Worm (Caenorhabditis elegans) whole organism, L4/young adult: ENCODE measurements around the gene W10C6.2.

ENCODE experiments used
- W03F9.2 ChIP-seq: fragments of 150-350 bp; optimal IDR thresholded peaks from 2 replicates; lab custom pipeline; 2014; ENCODE audit warnings: missing biosample characterization, missing genetic modification characterization
- dao-5 ChIP-seq: sonication (generic microtip); optimal IDR thresholded peaks from 2 replicates; lab custom pipeline; 2016; ENCODE audit warnings: missing genotype, missing genetic modification characterization, moderate library complexity, missing compliant biosample characterization

DNA sequence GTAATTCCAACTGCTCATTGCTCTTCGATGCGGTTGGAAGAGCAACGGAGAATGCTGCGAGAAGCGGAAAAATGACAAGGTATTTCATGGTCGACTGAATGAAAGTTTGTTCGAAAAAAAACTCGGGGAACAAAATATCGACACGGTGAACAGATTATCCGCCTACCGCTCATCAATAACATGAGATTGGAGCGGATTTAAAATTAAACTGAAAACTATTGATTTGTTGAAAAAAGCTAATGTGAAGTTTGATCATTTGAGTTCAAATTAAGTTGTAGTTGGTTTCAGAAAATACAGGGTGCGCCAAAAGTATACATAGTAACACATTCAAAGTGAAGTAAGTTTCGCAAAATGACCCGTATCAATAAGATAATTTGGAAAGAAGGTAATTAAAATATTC, 18.4 kb upstream of the W10C6.2 start, which contains the start of gene F40F8.4:
- TF ChIP-seq W03F9.2 (tag; lab: Kevin White, UChicago), result no peak
- TF ChIP-seq dao-5, result no peak
